Fruit fly (Drosophila melanogaster): ENCODE measurements around the gene wge.

The wge gene

DNA sequence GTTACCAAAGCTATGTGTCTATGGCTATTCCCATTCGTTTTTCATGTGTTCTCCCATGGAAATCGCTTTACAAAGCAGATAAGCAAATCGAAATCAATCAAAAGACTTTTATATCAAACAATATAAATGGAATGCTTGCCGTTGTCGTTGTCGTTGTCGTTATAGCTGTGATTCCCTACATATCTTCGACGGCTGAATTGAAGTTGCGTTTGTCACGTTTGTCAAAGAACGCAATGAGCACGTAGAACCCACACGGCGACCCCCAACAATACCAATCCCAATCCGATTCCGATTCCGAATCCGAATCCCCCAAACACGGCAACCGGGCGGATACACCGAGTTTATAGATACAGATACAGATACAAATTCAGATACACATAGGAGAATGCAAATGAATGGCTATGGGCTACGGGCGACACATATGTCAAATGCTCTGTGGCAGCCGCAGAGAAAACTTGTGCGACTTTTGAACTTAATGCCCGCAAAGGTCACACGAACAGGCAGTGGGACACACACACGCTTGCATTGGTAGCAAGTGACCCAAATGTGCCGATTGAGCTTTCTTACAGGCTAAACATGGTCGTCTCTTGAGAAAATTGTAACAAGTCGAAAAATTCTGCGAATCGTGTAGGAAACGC lies 51.0 kb downstream of the wge start:
- TF ChIP-seq CG8119 (GFP tag; IDR thresholded peaks at IDR 0.05): no peak

DNA sequence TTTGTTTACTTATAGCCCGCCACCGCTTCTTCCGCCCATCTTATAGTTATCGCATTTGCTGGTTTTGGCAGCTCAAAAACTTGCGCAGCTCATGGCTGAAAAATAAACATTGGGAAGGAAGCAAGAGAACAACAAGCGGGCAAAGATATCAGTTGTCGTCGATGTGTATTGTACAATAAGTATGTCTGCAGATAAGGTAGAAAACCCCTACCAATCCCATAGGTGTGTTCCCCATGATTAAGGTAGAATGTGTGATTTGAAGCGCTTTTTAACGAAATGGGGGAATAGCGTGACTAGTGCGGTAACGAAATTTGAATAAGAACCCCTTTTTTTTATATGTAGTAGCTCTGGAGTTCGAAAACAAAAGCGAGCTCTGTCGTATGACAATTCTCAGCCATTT lies 51.8 kb downstream of the wge start:
- TF ChIP-seq fd85E (GFP tag; optimal IDR thresholded peaks at IDR 0.05) (no peak), CG8632 (GFP tag; optimal IDR thresholded peaks at IDR 0.05) (no peak), fkh (GFP tag; optimal IDR thresholded peaks at IDR 0.05) (peak; percentile 81), Sox14 (GFP tag; optimal IDR thresholded peaks at IDR 0.05) (no peak), acj6 (GFP tag; optimal IDR thresholded peaks at IDR 0.05) (no peak)

DNA sequence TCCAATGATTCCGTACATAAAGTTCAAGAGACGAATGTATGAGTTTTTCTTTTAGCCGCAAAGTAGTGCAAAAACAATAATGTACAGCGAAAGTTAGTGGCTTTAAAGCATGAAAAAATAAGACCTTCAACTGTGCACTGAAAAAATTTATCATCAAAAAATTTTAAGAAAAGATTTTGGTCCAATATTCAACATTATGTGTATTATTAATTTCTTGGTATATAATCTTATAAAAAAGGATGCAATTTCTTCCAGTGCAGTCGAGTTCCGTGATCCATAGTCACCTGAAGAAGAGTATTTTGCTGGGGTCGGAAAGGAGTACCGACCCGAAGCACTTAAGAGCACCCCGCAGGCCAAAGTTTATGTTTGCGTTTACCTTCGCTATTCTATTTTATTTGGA lies 52.3 kb downstream of the wge start:
- TF ChIP-seq CG7368 (GFP tag; optimal IDR thresholded peaks at IDR 0.05) (peak; percentile 6), net (GFP tag; optimal IDR thresholded peaks at IDR 0.05) (peak; percentile 48), dsx (GFP tag; optimal IDR thresholded peaks at IDR 0.05; ENCODE audit: poor library complexity, severe bottlenecking) (no peak), Hr39 (GFP tag; optimal IDR thresholded peaks at IDR 0.05) (peak; percentile 26), CG6808 (GFP tag; optimal IDR thresholded peaks at IDR 0.05) (no peak), CG34406 (GFP tag; optimal IDR thresholded peaks at IDR 0.05) (peak; percentile 46), CG32006 (GFP tag; optimal IDR thresholded peaks at IDR 0.05) (peak; percentile 69), cyc (GFP tag; optimal IDR thresholded peaks at IDR 0.05) (no peak), salr (GFP tag; optimal IDR thresholded peaks at IDR 0.05) (peak in 1 of 2 experiments; percentile 37), Eip93F (GFP tag; optimal IDR thresholded peaks at IDR 0.05) (no peak), CG15336 (GFP tag; IDR thresholded peaks at IDR 0.05) (peak; percentile 80), acj6 (GFP tag; optimal IDR thresholded peaks at IDR 0.05) (peak; percentile 50), Met (GFP tag; optimal IDR thresholded peaks at IDR 0.05) (peak; percentile 31), topi (GFP tag; optimal IDR thresholded peaks at IDR 0.05) (peak; percentile 19), esn (GFP tag; optimal IDR thresholded peaks at IDR 0.05) (peak; percentile 29), CG8632 (GFP tag; optimal IDR thresholded peaks at IDR 0.05) (peak; percentile 44), Hr4 (GFP tag; optimal IDR thresholded peaks at IDR 0.05) (peak; percentile 70), CG8119 (GFP tag; IDR thresholded peaks at IDR 0.05) (peak; percentile 76), achi (GFP tag; optimal IDR thresholded peaks at IDR 0.05) (peak; percentile 53), CG6792 (GFP tag; optimal IDR thresholded peaks at IDR 0.05) (no peak), lz (GFP tag; optimal IDR thresholded peaks at IDR 0.05) (no peak), Eip78C (GFP tag) (peak; percentile 92), CG11902 (GFP tag; optimal IDR thresholded peaks at IDR 0.05) (no peak), CG11762 (GFP tag; optimal IDR thresholded peaks at IDR 0.05; ENCODE audit: insufficient read depth) (no peak), pdm3 (GFP tag; optimal IDR thresholded peaks at IDR 0.05) (peak; percentile 51), Smox (GFP tag; optimal IDR thresholded peaks at IDR 0.05) (peak; percentile 37), Gug (GFP tag; IDR thresholded peaks at IDR 0.05) (0 out of 2 replicates have a peak, but pooled peaks have one; percentile 27), CG16779 (tag; optimal IDR thresholded peaks at IDR 0.05) (no peak), Sox14 (GFP tag; optimal IDR thresholded peaks at IDR 0.05) (peak; percentile 18), Ets96B (tag; optimal IDR thresholded peaks at IDR 0.05) (peak; percentile 16), OdsH (GFP tag; optimal IDR thresholded peaks at IDR 0.05) (peak; percentile 60), CG11294 (GFP tag; IDR thresholded peaks at IDR 0.05) (peak; percentile 14; the same call in 1 of the 2 replicates), CG10631 (GFP tag; optimal IDR thresholded peaks at IDR 0.05) (peak; percentile 8), spab (GFP tag; optimal IDR thresholded peaks at IDR 0.05) (no peak), Sox15 (GFP tag; optimal IDR thresholded peaks at IDR 0.05) (peak; percentile 10), eg (GFP tag; IDR thresholded peaks at IDR 0.05) (peak; percentile 57), CG3919 (GFP tag; optimal IDR thresholded peaks at IDR 0.05) (peak; percentile 54), CG31627 (GFP tag; optimal IDR thresholded peaks at IDR 0.05) (peak; percentile 25), CG6276 (GFP tag; optimal IDR thresholded peaks at IDR 0.05) (peak; percentile 38), CG6163 (GFP tag; IDR thresholded peaks at IDR 0.05) (peak; percentile 70), Lpt (GFP tag; optimal IDR thresholded peaks at IDR 0.05) (no peak), svp (GFP tag) (peak; percentile 69), CG4318 (GFP tag; optimal IDR thresholded peaks at IDR 0.05) (peak; percentile 48), Sox102F (GFP tag; optimal IDR thresholded peaks at IDR 0.05) (peak; percentile 0)

Measured in whole organism, prepupa.